Fruit fly (Drosophila melanogaster): Measurements from ENCODE around the gene CG11889.

The CG11889 gene

dm6 chr3R:25262322-25262761, 7.7 kb upstream of the CG11889 start, which contains the start of the genes Kdsr and CG11858 (continued):
- peak; percentile 55 for TF ChIP-seq CG4854 (GFP tag; optimal IDR thresholded peaks at IDR 0.05)
- peak; percentile 21 for TF ChIP-seq Fer2 (tag; optimal IDR thresholded peaks at IDR 0.05)
- TF ChIP-seq Hmr (GFP tag; optimal IDR thresholded peaks at IDR 0.05), result peak; percentile 67
- TF ChIP-seq CG8089 (GFP tag; optimal IDR thresholded peaks at IDR 0.05), result no peak
- TF ChIP-seq Dfd (GFP tag; optimal IDR thresholded peaks at IDR 0.05), result no peak
- TF ChIP-seq Nf-YA (GFP tag; IDR thresholded peaks at IDR 0.05), result no peak
- TF ChIP-seq CG10979 (tag; optimal IDR thresholded peaks at IDR 0.05), result peak; percentile 53
- no peak for TF ChIP-seq CG6254 (GFP tag; optimal IDR thresholded peaks at IDR 0.05)
- peak; percentile 79 for TF ChIP-seq CG12391 (tag; optimal IDR thresholded peaks at IDR 0.05)
- TF ChIP-seq Atf6 (GFP tag; IDR thresholded peaks at IDR 0.05), result peak; percentile 69
- peak; percentile 58 for TF ChIP-seq Chrac-16 (GFP tag; optimal IDR thresholded peaks at IDR 0.05)
- TF ChIP-seq ham (GFP tag; IDR thresholded peaks at IDR 0.05), result no peak
- TF ChIP-seq toy (GFP tag; IDR thresholded peaks at IDR 0.05), result no peak
- TF ChIP-seq Mad (GFP tag; optimal IDR thresholded peaks at IDR 0.05), result peak; percentile 61
- TF ChIP-seq CG31441 (GFP tag; IDR thresholded peaks at IDR 0.05), result no peak; the same call in 1 of the 2 replicates
- no peak for TF ChIP-seq Mrtf (GFP tag; IDR thresholded peaks at IDR 0.05)
- no peak for TF ChIP-seq CG6175 (GFP tag; IDR thresholded peaks at IDR 0.05)
- TF ChIP-seq abd-A (tag; optimal IDR thresholded peaks at IDR 0.05), result no peak
- no peak for TF ChIP-seq Usf (GFP tag; optimal IDR thresholded peaks at IDR 0.05)
- TF ChIP-seq CG18599 (GFP tag; optimal IDR thresholded peaks at IDR 0.05), result no peak
- no peak for TF ChIP-seq Mes4 (GFP tag; optimal IDR thresholded peaks at IDR 0.05)
- peak; percentile 63 to 70 for TF ChIP-seq Pdp1 (GFP tag; optimal IDR thresholded peaks at IDR 0.05)
- TF ChIP-seq Six4 (GFP tag; optimal IDR thresholded peaks at IDR 0.05), result no peak
- TF ChIP-seq Aef1 (GFP tag; IDR thresholded peaks at IDR 0.05), result peak; percentile 53
- peak; percentile 70 for TF ChIP-seq sug (tag; optimal IDR thresholded peaks at IDR 0.05)
- TF ChIP-seq jing (GFP tag; optimal IDR thresholded peaks at IDR 0.05), result no peak
- no peak for TF ChIP-seq BtbVII (GFP tag; optimal IDR thresholded peaks at IDR 0.05)
- TF ChIP-seq Side (GFP tag; optimal IDR thresholded peaks at IDR 0.05), result peak; percentile 3
- peak; percentile 63 for TF ChIP-seq CG6689 (GFP tag; IDR thresholded peaks at IDR 0.05)
- TF ChIP-seq E2f1 (GFP tag; IDR thresholded peaks at IDR 0.05), result peak; percentile 40; the same call in 1 of the 2 replicates
- no peak for TF ChIP-seq CG6854 (GFP tag; optimal IDR thresholded peaks at IDR 0.05)
- TF ChIP-seq CG16779 (GFP tag; IDR thresholded peaks at IDR 0.05), result no peak
- TF ChIP-seq zf30C (GFP tag; optimal IDR thresholded peaks at IDR 0.05), result no peak
- TF ChIP-seq CG9437 (GFP tag; optimal IDR thresholded peaks at IDR 0.05), result peak; percentile 11
- peak; percentile 50 for TF ChIP-seq Dip3 (GFP tag; optimal IDR thresholded peaks at IDR 0.05)
- no peak for TF ChIP-seq CG3065 (GFP tag; optimal IDR thresholded peaks at IDR 0.05)
- no peak for TF ChIP-seq gcm (GFP tag; optimal IDR thresholded peaks at IDR 0.05)
- peak; percentile 6 for TF ChIP-seq kni (GFP tag; optimal IDR thresholded peaks at IDR 0.05)
- TF ChIP-seq exex (tag; optimal IDR thresholded peaks at IDR 0.05), result peak; percentile 63
- TF ChIP-seq unpg (GFP tag; optimal IDR thresholded peaks at IDR 0.05), result peak; percentile 72
- TF ChIP-seq HLHmδ (GFP tag; optimal IDR thresholded peaks at IDR 0.05), result peak; percentile 8
- peak; percentile 73 for TF ChIP-seq grau (tag; optimal IDR thresholded peaks at IDR 0.05)
- TF ChIP-seq Nf-YB (GFP tag; optimal IDR thresholded peaks at IDR 0.05), result peak; percentile 5
- TF ChIP-seq lmd (GFP tag; IDR thresholded peaks at IDR 0.05), result peak; percentile 64
- peak; percentile 28 for TF ChIP-seq Antp (GFP tag; optimal IDR thresholded peaks at IDR 0.05)
- TF ChIP-seq CG13894 (tag; optimal IDR thresholded peaks at IDR 0.05), result peak; percentile 57
- peak; percentile 66 for TF ChIP-seq gfzf (GFP tag; optimal IDR thresholded peaks at IDR 0.05)
- peak; percentile 45; the same call in 1 of the 3 replicates for TF ChIP-seq ase (GFP tag; IDR thresholded peaks at IDR 0.05)
- TF ChIP-seq Hey (tag; optimal IDR thresholded peaks at IDR 0.05), result no peak
- TF ChIP-seq bcd (GFP tag; optimal IDR thresholded peaks at IDR 0.05), result no peak
- TF ChIP-seq CG12769 (tag; optimal IDR thresholded peaks at IDR 0.05), result peak; percentile 68
